Fruit fly (Drosophila melanogaster): ENCODE measurements around the gene CG43131.

- TF ChIP-seq Dll (optimal IDR thresholded peaks at IDR 0.05) (no peak), psq (optimal IDR thresholded peaks at IDR 0.05) (no peak)
These were observed 18.8 kb upstream of the CG43131 start, which contains the start of gene RabGGTa for dm6 chr3R:5127790-5128243.
